Worm (Caenorhabditis elegans) whole organism, L2 larva: ENCODE data around the gene arx-3.

Source experiments
- F13H6.1 ChIP-seq: sonication (generic microtip); optimal IDR thresholded peaks from 2 replicates; lab custom pipeline; 2016; ENCODE audit warnings: missing genetic modification characterization, missing compliant biosample characterization
- Y55F3AM.14 ChIP-seq: fragments of 200-800 bp; sonication (Bioruptor generic); optimal IDR thresholded peaks from 2 replicates; lab custom pipeline; 2018; ENCODE audit warnings: mild to moderate bottlenecking, missing genetic modification characterization, missing compliant biosample characterization
- alr-1 ChIP-seq: fragments of 150-350 bp; optimal IDR thresholded peaks from 2 replicates; lab custom pipeline; 2014; ENCODE audit warnings: missing biosample characterization, missing genetic modification characterization
- ama-1 ChIP-seq: fragments of 150-350 bp; optimal IDR thresholded peaks from 2 replicates; lab custom pipeline; 2018; ENCODE audit warnings: inconsistent platforms
- blmp-1 ChIP-seq: sonication (generic microtip); optimal IDR thresholded peaks from 2 replicates; lab custom pipeline; 2017; ENCODE audit warnings: missing genetic modification characterization, mild to moderate bottlenecking, missing compliant biosample characterization, antibody characterized with exemption, moderate library complexity; ENCODE audit not compliant: insufficient read depth
- ceh-82 ChIP-seq: fragments of 150-350 bp; optimal IDR thresholded peaks from 2 replicates; lab custom pipeline; 2014; ENCODE audit warnings: missing biosample characterization, missing genetic modification characterization
- crh-2 ChIP-seq: sonication (generic microtip); optimal IDR thresholded peaks from 2 replicates; lab custom pipeline; 2017; ENCODE audit warnings: missing biosample characterization, missing genetic modification characterization
- dmd-4 ChIP-seq: sonication (generic microtip); optimal IDR thresholded peaks from 2 replicates; lab custom pipeline; 2017; ENCODE audit warnings: missing biosample characterization, missing genetic modification characterization
- elt-1 ChIP-seq: fragments of 150-350 bp; optimal IDR thresholded peaks from 2 replicates; lab custom pipeline; 2014; ENCODE audit warnings: missing biosample characterization, missing genetic modification characterization
- elt-3 ChIP-seq: sonication (generic microtip); optimal IDR thresholded peaks from 2 replicates; lab custom pipeline; 2017; ENCODE audit warnings: missing biosample characterization, missing genetic modification characterization
- fos-1 ChIP-seq: fragments of 150-350 bp; optimal IDR thresholded peaks from 2 replicates; lab custom pipeline; 2014; ENCODE audit warnings: missing biosample characterization, missing genetic modification characterization
- gmeb-1 ChIP-seq: fragments of 150-350 bp; optimal IDR thresholded peaks from 2 replicates; lab custom pipeline; 2014; ENCODE audit warnings: missing biosample characterization, missing genetic modification characterization
- lin-11 ChIP-seq: fragments of 150-350 bp; sonication (generic microtip); optimal IDR thresholded peaks from 2 replicates; lab custom pipeline; 2014; ENCODE audit warnings: missing biosample characterization, missing genetic modification characterization, inconsistent platforms, mixed read lengths
- lin-13 ChIP-seq: fragments of 150-350 bp; optimal IDR thresholded peaks from 2 replicates; lab custom pipeline; 2014; ENCODE audit warnings: missing biosample characterization, missing genetic modification reagents, missing genetic modification characterization
- lin-39 ChIP-seq: fragments of 150-350 bp; optimal IDR thresholded peaks from 2 replicates; lab custom pipeline; 2014; ENCODE audit warnings: missing biosample characterization, missing genetic modification reagents, missing genetic modification characterization
- lsy-2 ChIP-seq, 2 experiments: fragments of 150-350 bp in 1 of 2; sonication (generic microtip) in 1 of 2; optimal IDR thresholded peaks; 2 replicates each; lab custom pipeline; 2014 to 2017; ENCODE audit warnings: missing biosample characterization in 2 of 2, missing genetic modification characterization in 2 of 2
- mab-5 ChIP-seq: fragments of 150-350 bp; optimal IDR thresholded peaks from 2 replicates; lab custom pipeline; 2014; ENCODE audit warnings: missing biosample characterization, missing genetic modification characterization
- mdl-1 ChIP-seq, 2 experiments: fragments of 150-350 bp in 1 of 2; sonication (generic microtip) in 1 of 2; optimal IDR thresholded peaks; 2 replicates each; lab custom pipeline; 2017; ENCODE audit warnings: missing biosample characterization in 2 of 2, missing genetic modification characterization in 2 of 2
- nhr-11 ChIP-seq: fragments of 150-350 bp; optimal IDR thresholded peaks from 2 replicates; lab custom pipeline; 2014; ENCODE audit warnings: missing biosample characterization, missing genetic modification characterization
- nhr-12 ChIP-seq: fragments of 150-350 bp; optimal IDR thresholded peaks from 2 replicates; lab custom pipeline; 2014; ENCODE audit warnings: missing biosample characterization, missing genetic modification characterization
- nhr-129 ChIP-seq: fragments of 150-350 bp; optimal IDR thresholded peaks from 2 replicates; lab custom pipeline; 2014; ENCODE audit warnings: missing biosample characterization, missing genetic modification characterization
- nhr-23 ChIP-seq: fragments of 150-350 bp; optimal IDR thresholded peaks from 2 replicates; lab custom pipeline; 2014; ENCODE audit warnings: missing biosample characterization, missing genetic modification reagents, missing genetic modification characterization
- nhr-237 ChIP-seq: fragments of 150-350 bp; optimal IDR thresholded peaks from 2 replicates; lab custom pipeline; 2014; ENCODE audit warnings: missing biosample characterization, missing genetic modification characterization
- nhr-25 ChIP-seq: fragments of 150-350 bp; sonication (generic microtip); optimal IDR thresholded peaks from 3 replicates; lab custom pipeline; 2014; ENCODE audit warnings: missing biosample characterization, missing genetic modification characterization
- nhr-77 ChIP-seq: fragments of 150-350 bp; optimal IDR thresholded peaks from 2 replicates; lab custom pipeline; 2014; ENCODE audit warnings: missing biosample characterization, missing genetic modification characterization
- peb-1 ChIP-seq: fragments of 150-350 bp; optimal IDR thresholded peaks from 2 replicates; lab custom pipeline; 2014; ENCODE audit warnings: missing biosample characterization, missing genetic modification characterization
- sem-4 ChIP-seq: fragments of 150-350 bp; optimal IDR thresholded peaks from 2 replicates; lab custom pipeline; 2014; ENCODE audit warnings: missing biosample characterization, missing genetic modification reagents, missing genetic modification characterization
- skn-1 ChIP-seq: sonication (generic microtip); optimal IDR thresholded peaks from 2 replicates; lab custom pipeline; 2017; ENCODE audit warnings: missing biosample characterization, missing genetic modification characterization
- sma-3 ChIP-seq: sonication (generic microtip); optimal IDR thresholded peaks from 2 replicates; lab custom pipeline; 2016; ENCODE audit warnings: missing genetic modification reagents, missing genetic modification characterization, missing compliant biosample characterization
- sma-9 ChIP-seq, 2 experiments: fragments of 150-350 bp in 1 of 2; sonication (generic microtip) in 1 of 2; optimal IDR thresholded peaks; 2 replicates each; lab custom pipeline; 2014 to 2016; ENCODE audit warnings: missing genetic modification characterization in 2 of 2, mild to moderate bottlenecking in 1 of 2, missing biosample characterization in 1 of 2, missing compliant biosample characterization in 1 of 2, missing genetic modification reagents in 1 of 2, moderate library complexity in 1 of 2
- snpc-4 ChIP-seq: fragments of 150-350 bp; optimal IDR thresholded peaks from 2 replicates; lab custom pipeline; 2014; ENCODE audit warnings: missing biosample characterization, missing genetic modification characterization
- unc-39 ChIP-seq: fragments of 150-350 bp; optimal IDR thresholded peaks from 2 replicates; lab custom pipeline; 2014; ENCODE audit warnings: missing biosample characterization, missing genetic modification characterization
- unc-55 ChIP-seq: fragments of 150-350 bp; sonication (generic microtip); optimal IDR thresholded peaks from 3 replicates; lab custom pipeline; 2014; ENCODE audit warnings: missing biosample characterization, missing genetic modification reagents, missing genetic modification characterization
- zag-1 ChIP-seq: fragments of 150-350 bp; optimal IDR thresholded peaks from 2 replicates; lab custom pipeline; 2014; ENCODE audit warnings: missing biosample characterization, missing genetic modification characterization
- ztf-1 ChIP-seq: fragments of 200-800 bp; sonication (Bioruptor generic); conservative IDR thresholded peaks from 2 replicates; pipeline ENCODE4 v1.3.6; 2022; ENCODE audit warnings: missing genetic modification characterization, missing compliant biosample characterization
- ztf-11 ChIP-seq: sonication (generic microtip); optimal IDR thresholded peaks from 2 replicates; lab custom pipeline; 2017; ENCODE audit warnings: missing biosample characterization, missing genetic modification characterization
- ztf-4 ChIP-seq: fragments of 150-350 bp; optimal IDR thresholded peaks from 2 replicates; lab custom pipeline; 2014; ENCODE audit warnings: missing biosample characterization, missing genetic modification characterization

Gene arx-3

ce11 chrIII:12028769-12029168 is 29.5 kb downstream of the arx-3 start, which contains the start of gene Y79H2A.12:
Y79H2A.12 (minus strand) TSS chrIII:12028869.
- TF ChIP-seq peb-1 (tag; lab: Kevin White, UChicago) (no peak), nhr-77 (no peak), nhr-11 (no peak), unc-39 (tag; lab: Kevin White, UChicago) (no peak), ztf-4 (tag; lab: Kevin White, UChicago) (no peak), ama-1 (lab: Kevin White, UChicago) (no peak)
- TF ChIP-seq, all 48 proteins: peak for 0

- TF ChIP-seq dmd-4: no peak
- TF ChIP-seq mdl-1 (tag; optimal IDR thresholded peaks at IDR 0.05; lab: Kevin White, UChicago): no peak
- TF ChIP-seq lin-11: no peak
- no peak for TF ChIP-seq gmeb-1 (tag; lab: Kevin White, UChicago)
- no peak for TF ChIP-seq elt-1 (tag; lab: Kevin White, UChicago)
- no peak for TF ChIP-seq snpc-4 (tag; lab: Kevin White, UChicago)
- no peak for TF ChIP-seq nhr-77
- no peak for TF ChIP-seq sma-3
- TF ChIP-seq fos-1: no peak
- TF ChIP-seq lsy-2 (tag; optimal IDR thresholded peaks at IDR 0.05; lab: Kevin White, UChicago): no peak
- no peak for TF ChIP-seq nhr-237 (tag; lab: Kevin White, UChicago)
- TF ChIP-seq sem-4: no peak
- TF ChIP-seq Y55F3AM.14 (GFP tag; lab: Kevin White, UChicago): no peak
- TF ChIP-seq ztf-4 (tag; lab: Kevin White, UChicago): no peak
- TF ChIP-seq crh-2: no peak
- TF ChIP-seq, all 48 proteins: peak for 0
Observed at ce11 chrIII:12022281-12022680, 36.0 kb downstream of the arx-3 start.

ce11 chrIII:12020074-12020602 is 38.1 kb downstream of the arx-3 start, which contains the start of gene brp-1:
brp-1 (plus strand) TSS chrIII:12020552.
- peak; percentile 2 for TF ChIP-seq nhr-25 (tag; lab: Kevin White, UChicago)
- no peak for TF ChIP-seq lin-11
- TF ChIP-seq ceh-82 (tag; lab: Kevin White, UChicago): no peak
- TF ChIP-seq dmd-4: no peak
- TF ChIP-seq lsy-2 (tag; optimal IDR thresholded peaks at IDR 0.05; lab: Kevin White, UChicago): peak in 1 of 2 experiments; percentile 26
- no peak for TF ChIP-seq zag-1
- no peak for TF ChIP-seq ztf-4 (tag; lab: Kevin White, UChicago)
- no peak for TF ChIP-seq sma-9 (GFP tag; optimal IDR thresholded peaks at IDR 0.05; lab: Kevin White, UChicago)
- no peak for TF ChIP-seq sma-9 (tag; optimal IDR thresholded peaks at IDR 0.05; lab: Kevin White, UChicago)
- TF ChIP-seq nhr-12: no peak
- no peak for TF ChIP-seq F13H6.1 (tag; lab: Kevin White, UChicago)
- no peak for TF ChIP-seq nhr-237 (tag; lab: Kevin White, UChicago)
- TF ChIP-seq skn-1 (tag; lab: Kevin White, UChicago): no peak
- TF ChIP-seq ztf-1 (GFP tag; lab: Robert Waterston, UW): no peak
- TF ChIP-seq nhr-129: peak; percentile 0
- TF ChIP-seq crh-2: no peak
- peak; percentile 12 for TF ChIP-seq blmp-1 (tag; lab: Kevin White, UChicago)
- TF ChIP-seq lin-13 (GFP tag; lab: Kevin White, UChicago): no peak
- peak; percentile 14 for TF ChIP-seq sma-3
- TF ChIP-seq nhr-23 (tag; lab: Kevin White, UChicago): no peak
- TF ChIP-seq ztf-11 (tag; lab: Kevin White, UChicago): no peak
- peak; percentile 17 for TF ChIP-seq gmeb-1 (tag; lab: Kevin White, UChicago)
- no peak for TF ChIP-seq elt-3 (tag; lab: Kevin White, UChicago)
- TF ChIP-seq mdl-1 (tag; optimal IDR thresholded peaks at IDR 0.05; lab: Kevin White, UChicago): no peak
- TF ChIP-seq sem-4: no peak
- no peak for TF ChIP-seq unc-55 (GFP tag; lab: Kevin White, UChicago)
- TF ChIP-seq ama-1 (lab: Kevin White, UChicago): no peak
- no peak for TF ChIP-seq Y55F3AM.14 (GFP tag; lab: Kevin White, UChicago)
- no peak for TF ChIP-seq lin-39 (tag; lab: Kevin White, UChicago)
- TF ChIP-seq elt-1 (tag; lab: Kevin White, UChicago): no peak
- no peak for TF ChIP-seq peb-1 (tag; lab: Kevin White, UChicago)
- TF ChIP-seq fos-1: no peak

- no peak for TF ChIP-seq nhr-23 (tag; lab: Kevin White, UChicago)
- no peak for TF ChIP-seq ztf-11 (tag; lab: Kevin White, UChicago)
- no peak for TF ChIP-seq blmp-1 (tag; lab: Kevin White, UChicago)
- TF ChIP-seq mab-5: no peak
- TF ChIP-seq ceh-82 (tag; lab: Kevin White, UChicago): no peak
- peak; percentile 30 for TF ChIP-seq nhr-25 (tag; lab: Kevin White, UChicago)
- TF ChIP-seq alr-1 (tag; lab: Kevin White, UChicago): no peak
- TF ChIP-seq lin-11: no peak
- TF ChIP-seq ama-1 (lab: Kevin White, UChicago): peak; percentile 55
- no peak for TF ChIP-seq nhr-129
- no peak for TF ChIP-seq ztf-1 (GFP tag; lab: Robert Waterston, UW)
- no peak for TF ChIP-seq sma-3
- TF ChIP-seq gmeb-1 (tag; lab: Kevin White, UChicago): no peak
Observed at ce11 chrIII:12017999-12018398, 40.3 kb downstream of the arx-3 start.
